Worm (Caenorhabditis elegans): ENCODE results near the gene lys-4.

ce11 chrIV:11603265-11603840 is 19.6 kb downstream of the lys-4 start:
- TF ChIP-seq lin-13 (GFP tag; optimal IDR thresholded peaks at IDR 0.05) (no peak), nhr-237 (tag; optimal IDR thresholded peaks at IDR 0.05) (no peak), mes-2 (tag; optimal IDR thresholded peaks at IDR 0.05; ENCODE audit: poor library complexity, severe bottlenecking) (no peak)

Measured in whole organism, L4 larva.